Fruit fly (Drosophila melanogaster): ENCODE data around the gene Atg12.

The Atg12 gene

dm6 chr3L:12139232-12139698, 2.5 kb downstream of the Atg12 start (continued):
- no peak for TF ChIP-seq svp (GFP tag)
- peak; percentile 75 for TF ChIP-seq Smox (GFP tag; optimal IDR thresholded peaks at IDR 0.05)
- peak; percentile 75 for TF ChIP-seq OdsH (GFP tag; optimal IDR thresholded peaks at IDR 0.05)
- peak; percentile 41; the same call in 1 of the 3 replicates for TF ChIP-seq CG8119 (GFP tag; IDR thresholded peaks at IDR 0.05)
- TF ChIP-seq CG6276 (GFP tag; optimal IDR thresholded peaks at IDR 0.05) = no peak
- TF ChIP-seq Met (GFP tag; optimal IDR thresholded peaks at IDR 0.05) = no peak
- TF ChIP-seq CG8632 (GFP tag; optimal IDR thresholded peaks at IDR 0.05) = peak; percentile 73
- no peak for TF ChIP-seq Blimp-1 (GFP tag; optimal IDR thresholded peaks at IDR 0.05)
- TF ChIP-seq Gug (GFP tag; IDR thresholded peaks at IDR 0.05) = 0 out of 2 replicates have a peak, but pooled peaks have one; percentile 20
- TF ChIP-seq CG10631 (GFP tag; optimal IDR thresholded peaks at IDR 0.05) = peak; percentile 75
- TF ChIP-seq CG10669 (GFP tag; optimal IDR thresholded peaks at IDR 0.05) = no peak
- peak; percentile 40 for TF ChIP-seq CG3032 (tag; optimal IDR thresholded peaks at IDR 0.05)
- TF ChIP-seq Eip75B (GFP tag; optimal IDR thresholded peaks at IDR 0.05) = peak; percentile 84
- TF ChIP-seq Hr38 (GFP tag; optimal IDR thresholded peaks at IDR 0.05) = no peak
- peak; percentile 78 for TF ChIP-seq Ets21C (GFP tag; optimal IDR thresholded peaks at IDR 0.05)
- no peak for TF ChIP-seq CG9139 (GFP tag; optimal IDR thresholded peaks at IDR 0.05)
- TF ChIP-seq dsx (GFP tag; optimal IDR thresholded peaks at IDR 0.05; ENCODE audit: poor library complexity, severe bottlenecking) = no peak
- TF ChIP-seq CG11762 (GFP tag; optimal IDR thresholded peaks at IDR 0.05; ENCODE audit: insufficient read depth) = peak; percentile 71
- TF ChIP-seq CG1621 (tag; optimal IDR thresholded peaks at IDR 0.05) = peak; percentile 6
- TF ChIP-seq topi (GFP tag; optimal IDR thresholded peaks at IDR 0.05) = peak; percentile 79
- TF ChIP-seq CG34406 (GFP tag; optimal IDR thresholded peaks at IDR 0.05) = peak; percentile 67
- TF ChIP-seq CG16779 (tag; optimal IDR thresholded peaks at IDR 0.05) = peak; percentile 27
- TF ChIP-seq lz (GFP tag; optimal IDR thresholded peaks at IDR 0.05) = peak; percentile 84
- no peak for TF ChIP-seq fkh (GFP tag; optimal IDR thresholded peaks at IDR 0.05)
- TF ChIP-seq ss (GFP tag; optimal IDR thresholded peaks at IDR 0.05) = peak; percentile 5 to 27
- no peak for TF ChIP-seq net (GFP tag; optimal IDR thresholded peaks at IDR 0.05)
- no peak for TF ChIP-seq CG4318 (GFP tag; optimal IDR thresholded peaks at IDR 0.05)

- TF ChIP-seq CG16779 (tag; optimal IDR thresholded peaks at IDR 0.05) = no peak
- TF ChIP-seq CG6854 (GFP tag; optimal IDR thresholded peaks at IDR 0.05) = peak; percentile 7
- peak; percentile 16 for TF ChIP-seq esn (GFP tag; optimal IDR thresholded peaks at IDR 0.05)
Measured at dm6 chr3L:12145709-12146694, 9.2 kb downstream of the Atg12 start, which contains the start of the genes eIF3l and Nrx-IV. Gene eIF3l, minus strand, starts transcription at chr3L:12146097. Gene Nrx-IV, plus strand, starts transcription at chr3L:12146519.

dm6 chr3L:12146970-12147369, 10.2 kb downstream of the Atg12 start:
- TF ChIP-seq Hr39 (GFP tag; optimal IDR thresholded peaks at IDR 0.05) = no peak
- TF ChIP-seq CG8119 (GFP tag; IDR thresholded peaks at IDR 0.05) = no peak
- no peak for TF ChIP-seq CG4318 (GFP tag; optimal IDR thresholded peaks at IDR 0.05)
- TF ChIP-seq ss (GFP tag; optimal IDR thresholded peaks at IDR 0.05) = no peak
- no peak for TF ChIP-seq CG8632 (GFP tag; optimal IDR thresholded peaks at IDR 0.05)
- TF ChIP-seq CG10631 (GFP tag; optimal IDR thresholded peaks at IDR 0.05) = no peak
- TF ChIP-seq dac (GFP tag; optimal IDR thresholded peaks at IDR 0.05) = no peak
- TF ChIP-seq CG3032 (tag; optimal IDR thresholded peaks at IDR 0.05) = no peak
- TF ChIP-seq CG32006 (GFP tag; optimal IDR thresholded peaks at IDR 0.05) = no peak
- TF ChIP-seq Hr4 (GFP tag; optimal IDR thresholded peaks at IDR 0.05) = no peak
- TF ChIP-seq Gug (GFP tag; IDR thresholded peaks at IDR 0.05) = no peak

- TF ChIP-seq dsx (GFP tag; optimal IDR thresholded peaks at IDR 0.05; ENCODE audit: poor library complexity, severe bottlenecking) = no peak
- no peak for TF ChIP-seq vri (GFP tag; optimal IDR thresholded peaks at IDR 0.05)
- no peak for TF ChIP-seq CG6854 (GFP tag; optimal IDR thresholded peaks at IDR 0.05)
Measured at dm6 chr3L:12149024-12149423, 12.3 kb downstream of the Atg12 start, which contains the start of gene CG32099. Gene CG32099, plus strand, starts transcription at chr3L:12149273.
